Fruit fly (Drosophila melanogaster) whole organism, wandering third instar larva: Measurements from ENCODE around the gene tty.

Source experiments
- CG9705 ChIP-seq: fragments of 200-800 bp; sonication (Bioruptor generic); optimal IDR thresholded peaks from 2 replicates; lab custom pipeline; 2018; ENCODE audit warnings: missing biosample characterization, mild to moderate bottlenecking, missing genetic modification characterization
- Dfd ChIP-seq: fragments of >200 bp; optimal IDR thresholded peaks from 2 replicates; lab custom pipeline; 2017; ENCODE audit warnings: missing biosample characterization, missing genetic modification characterization
- Dif ChIP-seq: fragments of 200-275, 200-300 bp; sonication (Bioruptor generic); optimal IDR thresholded peaks from 2 replicates; lab custom pipeline; 2018; ENCODE audit warnings: missing biosample characterization, missing genetic modification characterization; ENCODE audit not compliant: partially characterized antibody
- Jra ChIP-seq: sonication (Bioruptor generic); optimal IDR thresholded peaks from 2 replicates; lab custom pipeline; 2016; ENCODE audit warnings: missing biosample characterization, missing genetic modification characterization
- h ChIP-seq: fragments of 200-800 bp; sonication (Bioruptor generic); optimal IDR thresholded peaks from 3 replicates; lab custom pipeline; 2016; ENCODE audit warnings: missing biosample characterization, mild to moderate bottlenecking, missing genetic modification characterization
- psq ChIP-seq: fragments of 200-800 bp; sonication (Bioruptor generic); optimal IDR thresholded peaks from 3 replicates; lab custom pipeline; 2017; ENCODE audit warnings: missing biosample characterization, mild to moderate bottlenecking, missing genetic modification characterization, moderate library complexity
- tai ChIP-seq: sonication (Bioruptor generic); optimal IDR thresholded peaks from 2 replicates; lab custom pipeline; 2016; ENCODE audit warnings: missing biosample characterization, missing genetic modification characterization

DNA sequence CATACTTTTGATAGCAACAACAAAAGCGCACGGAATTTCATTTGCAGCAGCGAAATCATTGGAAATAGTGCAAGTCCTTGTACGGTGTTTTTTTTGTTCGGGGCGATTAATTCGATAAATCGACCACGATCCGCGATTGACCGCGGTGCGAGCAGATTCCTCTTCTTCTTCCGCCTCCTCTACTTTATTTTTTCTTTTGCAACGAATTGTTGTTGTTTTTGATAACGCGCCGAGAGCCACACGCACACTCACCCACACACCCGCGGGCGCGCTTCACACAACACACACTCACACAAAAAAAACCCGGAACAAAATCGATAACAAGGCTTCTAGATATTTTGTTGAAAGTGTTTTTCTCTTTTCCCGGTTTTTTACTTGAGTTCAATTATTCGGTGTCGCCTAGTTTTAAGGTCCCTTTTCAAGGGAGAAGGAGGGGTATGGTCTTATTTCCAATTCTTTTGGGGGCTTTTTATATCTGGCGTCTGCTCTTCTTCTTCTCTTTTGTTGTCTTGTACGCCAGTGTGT, 16.2 kb downstream of the tty start:
- TF ChIP-seq Dfd (GFP tag; lab: Kevin White, UChicago) (no peak), CG9705 (GFP tag; lab: Kevin White, UChicago) (no peak), tai (GFP tag; lab: Kevin White, UChicago) (no peak), h (no peak), psq (GFP tag; lab: Kevin White, UChicago) (no peak), Dif (no peak), Jra (GFP tag; lab: Kevin White, UChicago) (no peak)
